Worm (Caenorhabditis elegans) whole organism, L4 larva: ENCODE results near the gene M05D6.1.

Experiments
- F44E2.7 ChIP-seq: fragments of 200-800 bp; sonication (Bioruptor generic); IDR thresholded peaks from 2 replicates; pipeline ENCODE4 v2.1.2; 2022; ENCODE audit warnings: missing genetic modification characterization, missing compliant biosample characterization
- F49E8.2 ChIP-seq: sonication (generic microtip); optimal IDR thresholded peaks from 2 replicates; lab custom pipeline; 2016; ENCODE audit warnings: missing compliant biosample characterization, mild to moderate bottlenecking, missing genetic modification characterization, borderline replicate concordance
- T20F7.1 ChIP-seq: fragments of 200-800 bp; sonication (Bioruptor generic); optimal IDR thresholded peaks from 2 replicates; lab custom pipeline; 2018; ENCODE audit warnings: mild to moderate bottlenecking, missing genetic modification characterization, missing compliant biosample characterization
- ZK337.2 ChIP-seq: fragments of 200-800 bp; sonication (Bioruptor generic); IDR thresholded peaks from 2 replicates; pipeline ENCODE4 v1.3.6; 2022; ENCODE audit warnings: missing genetic modification reagents, missing genetic modification characterization, missing compliant biosample characterization
- ZK546.5 ChIP-seq, 2 experiments: sonication (generic microtip); optimal IDR thresholded peaks; 2 replicates each; lab custom pipeline; 2017; ENCODE audit warnings: missing biosample characterization in 2 of 2, missing genetic modification characterization in 2 of 2
- aha-1 ChIP-seq: fragments of 150-350 bp; peaks from one replicate; lab custom pipeline; 2014; ENCODE audit warnings: missing biosample characterization, missing genetic modification characterization
- aly-2 ChIP-seq: sonication (generic microtip); optimal IDR thresholded peaks from 2 replicates; lab custom pipeline; 2018; ENCODE audit warnings: missing biosample characterization, missing genetic modification characterization
- attf-4 ChIP-seq: sonication (generic microtip); optimal IDR thresholded peaks from 3 replicates; lab custom pipeline; 2017; ENCODE audit warnings: missing biosample characterization, missing genetic modification characterization
- ces-1 ChIP-seq: fragments of 150-350 bp; sonication (generic microtip); optimal IDR thresholded peaks from 4 replicates; lab custom pipeline; 2014; ENCODE audit warnings: missing biosample characterization, missing genetic modification reagents, missing genetic modification characterization
- daf-12 ChIP-seq: fragments of 150-350 bp; optimal IDR thresholded peaks from 2 replicates; lab custom pipeline; 2014; ENCODE audit warnings: missing biosample characterization, missing genetic modification reagents, missing genetic modification characterization
- dmd-6 ChIP-seq: fragments of 200-800 bp; sonication (Bioruptor generic); IDR thresholded peaks from 2 replicates; pipeline ENCODE4 v1.3.6; 2022; ENCODE audit warnings: missing genetic modification reagents, missing genetic modification characterization, missing compliant biosample characterization
- dpl-1 ChIP-seq: fragments of 150-350 bp; optimal IDR thresholded peaks from 2 replicates; lab custom pipeline; 2014; ENCODE audit warnings: missing biosample characterization, missing genetic modification reagents, missing genetic modification characterization
- duxl-1 ChIP-seq: sonication (generic microtip); optimal IDR thresholded peaks from 2 replicates; lab custom pipeline; 2016; ENCODE audit warnings: mild to moderate bottlenecking, missing genetic modification characterization, moderate library complexity, missing compliant biosample characterization; ENCODE audit not compliant: poor library complexity
- fos-1 ChIP-seq: fragments of 150-350 bp; optimal IDR thresholded peaks from 2 replicates; lab custom pipeline; 2014; ENCODE audit warnings: missing biosample characterization, missing genetic modification characterization
- hlh-11 ChIP-seq: fragments of 200-800 bp; sonication (Bioruptor generic); optimal IDR thresholded peaks from 2 replicates; lab custom pipeline; 2018; ENCODE audit warnings: mild to moderate bottlenecking, missing genetic modification characterization, missing compliant biosample characterization
- hlh-30 ChIP-seq: sonication (generic microtip); optimal IDR thresholded peaks from 2 replicates; lab custom pipeline; 2017; ENCODE audit warnings: antibody characterized with exemption, mild to moderate bottlenecking, missing genetic modification characterization, missing compliant biosample characterization; ENCODE audit not compliant: insufficient read depth
- hmg-1.1 ChIP-seq: fragments of 200-800 bp; sonication (Bioruptor generic); IDR thresholded peaks from 2 replicates; pipeline ENCODE4 v1.3.6; 2022; ENCODE audit warnings: missing genetic modification reagents, missing genetic modification characterization, missing compliant biosample characterization
- lim-7 ChIP-seq: fragments of 200-800 bp; sonication (Bioruptor generic); IDR thresholded peaks from 2 replicates; pipeline ENCODE4 v1.3.6; 2022; ENCODE audit warnings: missing genetic modification characterization, missing compliant biosample characterization
- lin-29 ChIP-seq: fragments of 200-800 bp; sonication (Bioruptor generic); IDR thresholded peaks from 2 replicates; pipeline ENCODE4 v1.3.6; 2022; ENCODE audit warnings: missing genetic modification reagents, missing genetic modification characterization, missing compliant biosample characterization
- lsy-2 ChIP-seq, 2 experiments: fragments of 150-350 bp in 1 of 2; sonication (generic microtip) in 1 of 2; optimal IDR thresholded peaks; 2 replicates each; lab custom pipeline; 2014 to 2017; ENCODE audit warnings: missing biosample characterization in 2 of 2, missing genetic modification characterization in 2 of 2
- madf-9 ChIP-seq: fragments of 200-800 bp; sonication (Bioruptor generic); conservative IDR thresholded peaks from 2 replicates; pipeline ENCODE4 v1.3.6; 2022; ENCODE audit warnings: missing genetic modification reagents, missing genetic modification characterization, missing compliant biosample characterization
- mdl-1 ChIP-seq, 2 experiments: fragments of 150-350 bp in 1 of 2; sonication (generic microtip) in 1 of 2; optimal IDR thresholded peaks; 2 replicates each; lab custom pipeline; 2014 to 2017; ENCODE audit warnings: missing biosample characterization in 2 of 2, missing genetic modification characterization in 2 of 2
- mes-2 ChIP-seq: sonication (generic microtip); optimal IDR thresholded peaks from 2 replicates; lab custom pipeline; 2016; ENCODE audit warnings: missing genotype, mild to moderate bottlenecking, missing genetic modification characterization, missing compliant biosample characterization; ENCODE audit not compliant: poor library complexity, severe bottlenecking
- nhr-10 ChIP-seq: fragments of 150-350 bp; optimal IDR thresholded peaks from 2 replicates; lab custom pipeline; 2014; ENCODE audit warnings: missing biosample characterization, missing genetic modification characterization
- nhr-11 ChIP-seq: fragments of 150-350 bp; optimal IDR thresholded peaks from 2 replicates; lab custom pipeline; 2014; ENCODE audit warnings: missing biosample characterization, missing genetic modification characterization
- nhr-111 ChIP-seq: fragments of 200-800 bp; sonication (Bioruptor generic); optimal IDR thresholded peaks from 2 replicates; lab custom pipeline; 2018; ENCODE audit warnings: mild to moderate bottlenecking, missing genetic modification characterization, missing compliant biosample characterization
- nhr-25 ChIP-seq: sonication (generic microtip); optimal IDR thresholded peaks from 2 replicates; lab custom pipeline; 2017; ENCODE audit warnings: missing genetic modification characterization, mild to moderate bottlenecking, missing compliant biosample characterization, antibody characterized with exemption, moderate library complexity, borderline replicate concordance; ENCODE audit not compliant: insufficient read depth
- nhr-28 ChIP-seq: fragments of 150-350 bp; optimal IDR thresholded peaks from 2 replicates; lab custom pipeline; 2014; ENCODE audit warnings: missing biosample characterization, missing genetic modification characterization
- pqm-1 ChIP-seq: sonication (generic microtip); optimal IDR thresholded peaks from 2 replicates; lab custom pipeline; 2017; ENCODE audit warnings: missing biosample characterization, missing genetic modification characterization
- sdz-12 ChIP-seq: fragments of 200-800 bp; sonication (Bioruptor generic); optimal IDR thresholded peaks from 2 replicates; lab custom pipeline; 2018; ENCODE audit warnings: mild to moderate bottlenecking, missing genetic modification characterization, missing compliant biosample characterization
- snpc-1.2 ChIP-seq: fragments of 200-800 bp; sonication (Bioruptor generic); IDR thresholded peaks from 2 replicates; pipeline ENCODE4 v1.3.6; 2022; ENCODE audit warnings: missing genetic modification reagents, missing genetic modification characterization, missing compliant biosample characterization
- tra-1 ChIP-seq: fragments of 200-800 bp; sonication (Bioruptor generic); IDR thresholded peaks from 2 replicates; pipeline ENCODE4 v1.3.6; 2022; ENCODE audit warnings: missing genetic modification reagents, missing genetic modification characterization, missing compliant biosample characterization
- unc-62 ChIP-seq, 3 experiments: fragments of 150-350 bp in 1 of 3; sonication (generic microtip); optimal IDR thresholded peaks in 2 of 3; peaks in 1 of 3; 1 replicate in 1 of 3; 2 replicates in 2 of 3; lab custom pipeline; 2014 to 2017; ENCODE audit warnings: missing biosample characterization in 3 of 3, missing genetic modification characterization in 3 of 3, missing genetic modification reagents in 3 of 3, missing genotype in 1 of 3
- zfp-3 ChIP-seq: fragments of 200-800 bp; sonication (Bioruptor generic); conservative IDR thresholded peaks from 2 replicates; pipeline ENCODE4 v1.3.6; 2022; ENCODE audit warnings: missing genetic modification reagents, missing genetic modification characterization, missing compliant biosample characterization
- zip-2 ChIP-seq: fragments of 150-350 bp; optimal IDR thresholded peaks from 2 replicates; lab custom pipeline; 2014; ENCODE audit warnings: missing biosample characterization, missing genetic modification characterization

The M05D6.1 gene

DNA sequence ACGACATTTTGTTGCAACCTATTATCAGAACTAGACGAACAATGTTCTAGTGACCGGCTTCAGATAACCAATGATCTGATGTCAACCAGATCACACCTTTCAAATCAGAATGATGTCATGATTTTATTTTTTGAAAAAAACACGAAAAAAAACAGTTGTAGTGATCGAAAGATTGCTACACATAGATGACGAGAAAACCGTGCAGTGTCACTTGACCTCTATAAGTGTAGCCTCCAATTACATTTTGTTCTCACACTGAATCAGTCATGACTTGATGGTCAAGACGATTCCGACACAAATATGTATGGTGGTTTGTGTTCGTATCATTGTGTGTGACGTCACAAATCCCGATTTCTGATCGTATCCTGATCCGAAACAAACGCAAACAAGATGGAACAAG lies 35.1 kb downstream of the M05D6.1 start:
- TF ChIP-seq nhr-111 (no peak), lim-7 (GFP tag; lab: Robert Waterston, UW) (no peak), mdl-1 (tag; optimal IDR thresholded peaks at IDR 0.05; lab: Kevin White, UChicago) (peak in 1 of 2 experiments; percentile 35), mes-2 (tag; lab: Kevin White, UChicago) (no peak), nhr-28 (tag; lab: Kevin White, UChicago) (peak; percentile 77), dmd-6 (GFP tag; lab: Robert Waterston, UW) (peak; percentile 48; the same call in 1 of the 2 replicates), hlh-11 (tag; lab: Kevin White, UChicago) (peak; percentile 11), hlh-30 (tag; lab: Kevin White, UChicago) (peak; percentile 51)
- TF ChIP-seq, all 104 proteins: peak for 5

DNA sequence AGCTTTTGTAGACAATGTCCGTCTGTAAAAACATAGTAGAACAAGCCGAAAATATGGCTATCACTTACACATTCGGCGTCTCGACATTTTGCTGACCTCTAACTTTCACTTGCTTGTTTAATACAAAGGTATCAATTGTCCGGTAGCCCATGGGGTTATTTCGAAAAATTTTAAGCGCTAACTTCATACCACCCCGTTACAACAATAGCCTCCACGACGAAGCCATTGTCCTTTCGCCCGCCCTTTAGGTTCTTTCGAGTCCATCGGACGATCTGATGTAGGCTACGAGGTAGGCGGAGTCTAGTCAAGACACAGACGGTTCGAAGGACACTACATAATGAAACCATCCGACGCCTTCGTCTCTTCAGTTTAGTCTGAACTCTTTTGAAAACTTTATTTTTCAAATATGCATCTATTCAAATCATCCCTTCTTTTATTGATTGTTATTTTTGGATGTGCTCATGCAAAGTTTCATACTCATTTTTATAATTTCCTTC lies 36.4 kb downstream of the M05D6.1 start, which contains the start of gene lips-10:
lips-10 (plus strand) TSS at position 378 of the 497 bp plus-strand sequence.
- TF ChIP-seq nhr-28 (tag; lab: Kevin White, UChicago) (peak; percentile 91), F44E2.7 (GFP tag; lab: Robert Waterston, UW) (no peak), unc-62 (GFP tag; optimal IDR thresholded peaks at IDR 0.05 in 1 of 2; lab: Kevin White, UChicago) (peak in 1 of 2 experiments; percentile 13), unc-62 (tag; optimal IDR thresholded peaks at IDR 0.05; lab: Kevin White, UChicago) (no peak)
- TF ChIP-seq, all 104 proteins: peak for 2

DNA sequence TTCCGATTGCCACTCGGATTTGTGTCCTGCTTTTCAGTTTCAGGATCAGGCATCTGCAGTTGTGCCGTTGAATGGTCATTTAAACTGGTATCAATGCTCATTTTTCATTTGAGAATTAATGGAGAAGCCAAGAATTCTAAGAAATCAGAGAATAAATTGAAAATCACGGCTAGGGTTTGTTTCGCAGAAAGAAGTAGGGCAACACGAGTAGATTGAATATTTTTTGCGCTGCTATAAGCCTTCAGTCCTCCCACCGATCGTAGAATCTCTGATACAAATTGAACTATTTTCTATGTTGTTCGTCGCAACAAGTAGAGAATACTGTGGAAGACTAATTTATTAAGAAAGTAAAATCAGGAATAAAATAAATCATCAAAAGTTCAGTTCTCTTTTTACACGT lies 38.2 kb downstream of the M05D6.1 start, which contains the start of gene acp-3:
acp-3 (minus strand) TSS at position 101 of the 400 bp plus-strand sequence.
- TF ChIP-seq aha-1 (tag; lab: Kevin White, UChicago) (peak; percentile 84), unc-62 (GFP tag; optimal IDR thresholded peaks at IDR 0.05 in 1 of 2; lab: Kevin White, UChicago) (peak in 1 of 2 experiments; percentile 68), unc-62 (tag; optimal IDR thresholded peaks at IDR 0.05; lab: Kevin White, UChicago) (no peak), T20F7.1 (GFP tag; lab: Kevin White, UChicago) (no peak)

DNA sequence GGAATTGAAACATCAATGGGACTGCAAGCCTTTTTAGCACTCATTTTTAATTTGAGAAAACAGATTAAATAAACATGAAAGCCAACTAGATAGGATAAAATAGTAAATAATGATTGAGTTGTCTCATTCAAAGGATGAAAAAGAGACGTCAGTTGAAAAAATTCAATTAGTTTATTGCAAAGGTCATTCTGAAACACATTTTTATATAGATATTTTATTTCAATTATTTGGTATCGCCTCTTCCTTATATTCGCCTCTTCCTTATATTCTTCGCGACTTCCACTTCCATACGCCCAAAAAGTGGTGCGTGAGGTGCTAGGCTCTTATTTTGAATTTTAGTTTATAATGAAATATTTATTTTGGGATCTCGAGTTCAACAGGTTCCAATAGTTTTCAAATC lies 40.2 kb downstream of the M05D6.1 start, which contains the start of gene acp-4:
acp-4 (minus strand) TSS at position 101 of the 400 bp plus-strand sequence.
- TF ChIP-seq hmg-1.1 (GFP tag; lab: Robert Waterston, UW) (no peak), lsy-2 (tag; optimal IDR thresholded peaks at IDR 0.05; lab: Kevin White, UChicago) (no peak), nhr-25 (tag; lab: Kevin White, UChicago) (no peak), ZK337.2 (GFP tag; lab: Robert Waterston, UW) (no peak), pqm-1 (no peak), madf-9 (GFP tag; lab: Robert Waterston, UW) (no peak), nhr-11 (tag; lab: Kevin White, UChicago) (no peak), lin-29 (GFP tag; lab: Robert Waterston, UW) (no peak), F44E2.7 (GFP tag; lab: Robert Waterston, UW) (no peak), snpc-1.2 (GFP tag; lab: Robert Waterston, UW) (no peak), hlh-30 (tag; lab: Kevin White, UChicago) (no peak), F49E8.2 (tag; lab: Kevin White, UChicago) (no peak), aha-1 (tag; lab: Kevin White, UChicago) (no peak), aly-2 (tag; lab: Kevin White, UChicago) (no peak), fos-1 (no peak)

DNA sequence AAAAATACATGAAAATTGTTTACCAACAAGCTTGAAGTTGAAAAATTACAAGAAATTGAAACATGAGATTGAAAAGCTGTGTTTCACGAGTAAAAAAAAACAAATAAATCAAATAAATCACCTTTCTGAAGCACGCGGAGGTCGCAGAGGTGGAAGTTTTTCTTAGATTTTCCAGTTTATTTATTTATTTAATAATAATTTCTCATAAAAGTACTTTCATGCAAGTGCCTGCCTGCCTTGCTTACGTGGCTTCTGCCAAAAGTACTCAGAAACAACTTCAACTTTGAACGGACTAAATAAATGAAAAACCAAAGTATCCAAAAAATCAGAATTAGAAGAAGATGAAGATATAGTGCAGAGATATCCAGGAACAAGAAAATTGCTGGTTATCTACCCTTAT lies 43.3 kb downstream of the M05D6.1 start, which contains the start of gene acp-2:
acp-2 (minus strand) TSS at position 101 of the 400 bp plus-strand sequence.
- TF ChIP-seq aha-1 (tag; lab: Kevin White, UChicago) (no peak), zfp-3 (no peak), daf-12 (tag; lab: Kevin White, UChicago) (no peak), dpl-1 (GFP tag; lab: Kevin White, UChicago) (no peak), zip-2 (tag; lab: Kevin White, UChicago) (no peak), duxl-1 (tag; lab: Kevin White, UChicago) (no peak), attf-4 (tag; lab: Kevin White, UChicago) (no peak), nhr-10 (no peak), dmd-6 (GFP tag; lab: Robert Waterston, UW) (no peak), ces-1 (GFP tag; lab: Kevin White, UChicago) (no peak), T20F7.1 (GFP tag; lab: Kevin White, UChicago) (no peak), sdz-12 (no peak), tra-1 (GFP tag; lab: Robert Waterston, UW) (no peak), ZK546.5 (tag; optimal IDR thresholded peaks at IDR 0.05; lab: Kevin White, UChicago) (no peak), mdl-1 (tag; optimal IDR thresholded peaks at IDR 0.05; lab: Kevin White, UChicago) (no peak)
